Fruit fly (Drosophila melanogaster) whole organism, prepupa: ENCODE data around the gene CG3505.

Source experiments
- CG10669 ChIP-seq: fragments of 200-800 bp; sonication (Bioruptor generic); optimal IDR thresholded peaks from 3 replicates; lab custom pipeline; 2018; ENCODE audit warnings: missing biosample characterization, mild to moderate bottlenecking, missing genetic modification characterization, moderate library complexity
- CG11762 ChIP-seq: fragments of 200-800 bp; sonication (Bioruptor generic); optimal IDR thresholded peaks from 3 replicates; lab custom pipeline; 2016; ENCODE audit warnings: missing biosample characterization, missing genetic modification characterization; ENCODE audit not compliant: insufficient read depth
- CG3032 ChIP-seq: fragments of 200-800 bp; optimal IDR thresholded peaks from 2 replicates; lab custom pipeline; 2019; ENCODE audit warnings: missing biosample characterization, mild to moderate bottlenecking, missing genetic modification characterization, moderate library complexity
- CG6808 ChIP-seq: fragments of 200-800 bp; sonication (Bioruptor generic); optimal IDR thresholded peaks from 3 replicates; lab custom pipeline; 2017; ENCODE audit warnings: missing biosample characterization, missing genetic modification characterization, mild to moderate bottlenecking, moderate library complexity, missing genetic modification reagents
- CG8119 ChIP-seq: fragments of 200-800 bp; sonication (Bioruptor generic); IDR thresholded peaks from 3 replicates; pipeline ENCODE4 v1.3.6; 2022; ENCODE audit warnings: missing biosample characterization, missing genetic modification characterization
- CG9139 ChIP-seq: fragments of 200-800 bp; sonication (Bioruptor generic); optimal IDR thresholded peaks from 3 replicates; lab custom pipeline; 2017; ENCODE audit warnings: missing biosample characterization, mild to moderate bottlenecking, missing genetic modification characterization
- Hr39 ChIP-seq: fragments of 200-800 bp; sonication (Bioruptor generic); optimal IDR thresholded peaks from 2 replicates; lab custom pipeline; 2016; ENCODE audit warnings: missing biosample characterization, missing genetic modification characterization
- OdsH ChIP-seq: fragments of 200-800 bp; sonication (Bioruptor generic); optimal IDR thresholded peaks from 3 replicates; lab custom pipeline; 2016; ENCODE audit warnings: missing biosample characterization, missing genetic modification characterization
- Sox102F ChIP-seq: fragments of 200-800 bp; sonication (Bioruptor generic); optimal IDR thresholded peaks from 2 replicates; lab custom pipeline; 2016; ENCODE audit warnings: missing biosample characterization, mild to moderate bottlenecking, missing genetic modification characterization
- lz ChIP-seq: fragments of 200-800 bp; sonication (Bioruptor generic); optimal IDR thresholded peaks from 3 replicates; lab custom pipeline; 2016; ENCODE audit warnings: missing biosample characterization, missing genetic modification characterization
- topi ChIP-seq: fragments of 200-800 bp; sonication (Bioruptor generic); optimal IDR thresholded peaks from 3 replicates; lab custom pipeline; 2016; ENCODE audit warnings: missing biosample characterization, missing genetic modification characterization

DNA sequence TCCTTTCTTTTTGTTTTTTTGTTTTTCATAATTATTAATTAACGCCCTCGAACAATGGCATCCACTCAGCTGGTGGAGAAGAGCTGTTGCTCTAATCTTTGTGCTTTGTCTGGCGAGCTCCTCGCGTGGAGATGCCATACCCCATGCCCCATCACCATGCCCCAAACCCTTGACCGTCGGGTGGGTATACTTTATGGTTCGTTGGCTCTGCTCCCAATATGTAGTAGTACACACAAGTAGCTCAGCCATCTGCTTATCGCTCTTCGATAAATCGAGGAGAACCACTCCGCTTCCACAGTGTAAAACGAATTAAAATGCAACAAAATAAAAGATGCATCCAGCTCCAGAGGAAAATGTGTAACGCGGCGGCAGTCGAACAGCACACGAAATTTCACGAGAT, 32.8 kb downstream of the CG3505 start:
- no peak for TF ChIP-seq OdsH (GFP tag; lab: Kevin White, UChicago)
- no peak for TF ChIP-seq CG11762 (GFP tag; lab: Kevin White, UChicago)
- TF ChIP-seq CG10669 (GFP tag; lab: Kevin White, UChicago): no peak
- TF ChIP-seq CG8119 (GFP tag; lab: Robert Waterston, UW): no peak
- peak; percentile 7 for TF ChIP-seq CG6808 (GFP tag; lab: Kevin White, UChicago)
- no peak for TF ChIP-seq CG9139
- no peak for TF ChIP-seq Sox102F (GFP tag; lab: Kevin White, UChicago)
- TF ChIP-seq Hr39 (GFP tag; lab: Kevin White, UChicago): no peak
- TF ChIP-seq topi (GFP tag; lab: Kevin White, UChicago): no peak
- no peak for TF ChIP-seq CG3032 (tag; lab: Kevin White, UChicago)
- TF ChIP-seq lz (GFP tag; lab: Kevin White, UChicago): no peak
